Fruit fly (Drosophila melanogaster) whole organism: ENCODE results near the gene Toll-4.

Experiments used
- CG8478 ChIP-seq: fragments of >200 bp; optimal IDR thresholded peaks from 2 replicates; lab custom pipeline; 2018; ENCODE audit warnings: inconsistent platforms
- Dll ChIP-seq: fragments of >200 bp; optimal IDR thresholded peaks from 2 replicates; lab custom pipeline; 2017
- EcR ChIP-seq, 2 experiments: fragments of >200 bp; optimal IDR thresholded peaks; 2 replicates each; lab custom pipeline; 2017; ENCODE audit warnings: missing biosample characterization in 2 of 2, missing genetic modification characterization in 2 of 2, missing genetic modification reagents in 2 of 2
- pan ChIP-seq: fragments of >200 bp; optimal IDR thresholded peaks from 2 replicates; lab custom pipeline; 2017
- psq ChIP-seq: fragments of >200 bp; optimal IDR thresholded peaks from 2 replicates; lab custom pipeline; 2017
- usp ChIP-seq: fragments of >200 bp; optimal IDR thresholded peaks from 2 replicates; lab custom pipeline; 2017; ENCODE audit warnings: missing biosample characterization, missing genetic modification characterization, mixed read lengths

The Toll-4 gene

dm6 chr2L:9124448-9124847 lies 40.5 kb downstream of the Toll-4 start:
- TF ChIP-seq psq (lab: Kevin White, UChicago) (no peak), CG8478 (lab: Kevin White, UChicago) (no peak), usp (GFP tag; lab: Kevin White, UChicago) (no peak), pan (lab: Kevin White, UChicago) (no peak), Dll (lab: Kevin White, UChicago) (no peak), EcR (GFP tag; optimal IDR thresholded peaks at IDR 0.05; lab: Kevin White, UChicago) (no peak)

dm6 chr2L:9125418-9125928 lies 41.6 kb downstream of the Toll-4 start, which contains the start of gene CG32982:
CG32982 (plus strand) TSS chr2L:9125737.
- no peak for TF ChIP-seq CG8478 (lab: Kevin White, UChicago)
- TF ChIP-seq Dll (lab: Kevin White, UChicago) = no peak
- no peak for TF ChIP-seq usp (GFP tag; lab: Kevin White, UChicago)
- no peak for TF ChIP-seq pan (lab: Kevin White, UChicago)
- no peak for TF ChIP-seq EcR (GFP tag; optimal IDR thresholded peaks at IDR 0.05; lab: Kevin White, UChicago)
- no peak for TF ChIP-seq psq (lab: Kevin White, UChicago)

- TF ChIP-seq Dll (lab: Kevin White, UChicago) (no peak), psq (lab: Kevin White, UChicago) (no peak), EcR (GFP tag; optimal IDR thresholded peaks at IDR 0.05; lab: Kevin White, UChicago) (no peak), CG8478 (lab: Kevin White, UChicago) (no peak)
These were observed 43.3 kb downstream of the Toll-4 start for dm6 chr2L:9127072-9127646.

dm6 chr2L:9130934-9131333 lies 47.0 kb downstream of the Toll-4 start:
- TF ChIP-seq EcR (GFP tag; optimal IDR thresholded peaks at IDR 0.05; lab: Kevin White, UChicago) (no peak), pan (lab: Kevin White, UChicago) (no peak), CG8478 (lab: Kevin White, UChicago) (no peak), psq (lab: Kevin White, UChicago) (no peak), Dll (lab: Kevin White, UChicago) (no peak), usp (GFP tag; lab: Kevin White, UChicago) (no peak)

dm6 chr2L:9133169-9133568 lies 49.3 kb downstream of the Toll-4 start:
- no peak for TF ChIP-seq Dll (lab: Kevin White, UChicago)
- TF ChIP-seq usp (GFP tag; lab: Kevin White, UChicago) = no peak
- TF ChIP-seq CG8478 (lab: Kevin White, UChicago) = no peak

- TF ChIP-seq EcR (GFP tag; optimal IDR thresholded peaks at IDR 0.05; lab: Kevin White, UChicago) (no peak), usp (GFP tag; lab: Kevin White, UChicago) (no peak), psq (lab: Kevin White, UChicago) (no peak), CG8478 (lab: Kevin White, UChicago) (no peak), Dll (lab: Kevin White, UChicago) (no peak), pan (lab: Kevin White, UChicago) (no peak)
These were observed 50.3 kb downstream of the Toll-4 start for dm6 chr2L:9134209-9134608.

- no peak for TF ChIP-seq CG8478 (lab: Kevin White, UChicago)
- no peak for TF ChIP-seq Dll (lab: Kevin White, UChicago)
- no peak for TF ChIP-seq pan (lab: Kevin White, UChicago)
- no peak for TF ChIP-seq EcR (GFP tag; optimal IDR thresholded peaks at IDR 0.05; lab: Kevin White, UChicago)
- TF ChIP-seq usp (GFP tag; lab: Kevin White, UChicago) = no peak
- no peak for TF ChIP-seq psq (lab: Kevin White, UChicago)
These were observed 51.0 kb downstream of the Toll-4 start for dm6 chr2L:9134940-9135339.

- TF ChIP-seq psq (lab: Kevin White, UChicago) = no peak
- no peak for TF ChIP-seq pan (lab: Kevin White, UChicago)
- TF ChIP-seq CG8478 (lab: Kevin White, UChicago) = no peak
- TF ChIP-seq EcR (GFP tag; optimal IDR thresholded peaks at IDR 0.05; lab: Kevin White, UChicago) = no peak
- TF ChIP-seq usp (GFP tag; lab: Kevin White, UChicago) = no peak
- TF ChIP-seq Dll (lab: Kevin White, UChicago) = no peak
These were observed 52.8 kb downstream of the Toll-4 start for dm6 chr2L:9136712-9137111.
